Worm (Caenorhabditis elegans): ENCODE measurements around the gene fbxb-30.
"Not testable (repeated sequence)": the region's sequence is repeated elsewhere in the genome, so short reads cannot be mapped to it uniquely, and the experiment has no call there.

DNA sequence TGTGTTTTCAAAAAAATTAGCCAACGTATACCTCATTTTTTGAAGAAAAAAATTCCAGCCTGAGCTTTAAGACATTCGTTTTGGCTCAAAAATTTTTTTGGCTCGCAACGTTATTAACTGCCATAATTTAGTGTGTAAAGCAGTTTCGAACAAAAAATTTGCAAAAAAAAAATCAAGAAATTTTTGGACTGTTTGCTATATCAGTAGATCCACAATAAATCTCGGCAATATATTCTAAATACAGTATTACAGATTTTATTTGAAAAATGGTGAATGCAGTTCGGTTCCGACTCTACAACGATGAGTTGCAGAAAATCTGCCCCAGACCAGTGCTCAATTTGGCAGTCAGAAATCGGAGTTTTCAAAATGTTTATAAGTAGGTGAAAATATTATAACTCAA is 33.1 kb downstream of the fbxb-30 start, which contains the start of gene C32B5.6:
- TF ChIP-seq ama-1 (optimal IDR thresholded peaks at IDR 0.05); ama-1 (GFP tag; optimal IDR thresholded peaks at IDR 0.05); F10E7.11 (tag; optimal IDR thresholded peaks at IDR 0.05); F57C9.4 (tag; optimal IDR thresholded peaks at IDR 0.05); efl-1 (GFP tag; optimal IDR thresholded peaks at IDR 0.05); dox-1 (GFP tag; IDR thresholded peaks at IDR 0.05); unc-62 (GFP tag; optimal IDR thresholded peaks at IDR 0.05); madf-6 (GFP tag; IDR thresholded peaks at IDR 0.05); nfyb-1 (GFP tag; IDR thresholded peaks at IDR 0.05); nhr-80 (tag; optimal IDR thresholded peaks at IDR 0.05); lin-26 (GFP tag; IDR thresholded peaks at IDR 0.05): not testable (repeated sequence)

Data from whole organism, young adult.